Worm (Caenorhabditis elegans) whole organism, L3 larva: ENCODE data around the gene Y38E10A.1.

Experiments
- ZK546.5 ChIP-seq: sonication (generic microtip); optimal IDR thresholded peaks from 2 replicates; lab custom pipeline; 2017; ENCODE audit warnings: missing biosample characterization, missing genetic modification characterization
- aly-2 ChIP-seq: fragments of 150-350 bp; optimal IDR thresholded peaks from 2 replicates; lab custom pipeline; 2014; ENCODE audit warnings: missing biosample characterization, missing genetic modification characterization
- ama-1 ChIP-seq: fragments of 150-350 bp; optimal IDR thresholded peaks from 2 replicates; lab custom pipeline; 2018
- ceh-28 ChIP-seq: fragments of 150-350 bp; optimal IDR thresholded peaks from 2 replicates; lab custom pipeline; 2014; ENCODE audit warnings: missing biosample characterization, missing genetic modification reagents, missing genetic modification characterization
- ceh-82 ChIP-seq: fragments of 150-350 bp; optimal IDR thresholded peaks from 2 replicates; lab custom pipeline; 2014; ENCODE audit warnings: missing biosample characterization, missing genetic modification characterization
- ceh-9 ChIP-seq: sonication (generic microtip); optimal IDR thresholded peaks from 2 replicates; lab custom pipeline; 2018; ENCODE audit warnings: missing biosample characterization, missing genetic modification characterization
- daf-12 ChIP-seq: fragments of 150-350 bp; optimal IDR thresholded peaks from 2 replicates; lab custom pipeline; 2014; ENCODE audit warnings: missing biosample characterization, missing genetic modification reagents, missing genetic modification characterization
- egl-27 ChIP-seq: sonication (generic microtip); optimal IDR thresholded peaks from 4 replicates; lab custom pipeline; 2017; ENCODE audit warnings: missing biosample characterization, missing genetic modification reagents, missing genetic modification characterization
- egl-5 ChIP-seq: fragments of 150-350 bp; optimal IDR thresholded peaks from 2 replicates; lab custom pipeline; 2017; ENCODE audit warnings: missing biosample characterization, missing genetic modification reagents, missing genetic modification characterization, inconsistent platforms
- elt-1 ChIP-seq: fragments of 150-350 bp; optimal IDR thresholded peaks from 2 replicates; lab custom pipeline; 2014; ENCODE audit warnings: missing biosample characterization, missing genetic modification characterization
- elt-2 ChIP-seq: sonication (generic microtip); optimal IDR thresholded peaks from 2 replicates; lab custom pipeline; 2016; ENCODE audit warnings: missing genetic modification reagents, mild to moderate bottlenecking, missing genetic modification characterization, missing compliant biosample characterization
- elt-3 ChIP-seq, 3 experiments: fragments of 150-350 bp in 1 of 3; sonication (generic microtip) in 2 of 3; optimal IDR thresholded peaks; 2 replicates in 2 of 3; 4 replicates in 1 of 3; lab custom pipeline; 2014 to 2017; ENCODE audit warnings: missing biosample characterization in 3 of 3, missing genetic modification characterization in 3 of 3
- eor-1 ChIP-seq, 2 experiments: fragments of 150-350 bp; optimal IDR thresholded peaks; 2 replicates each; lab custom pipeline; 2014 to 2018; ENCODE audit warnings: missing biosample characterization in 2 of 2, missing genetic modification characterization in 2 of 2
- hmg-11 ChIP-seq: sonication (generic microtip); optimal IDR thresholded peaks from 2 replicates; lab custom pipeline; 2016; ENCODE audit warnings: missing genetic modification characterization, missing compliant biosample characterization
- jun-1 ChIP-seq: fragments of 150-350 bp; optimal IDR thresholded peaks from 2 replicates; lab custom pipeline; 2014; ENCODE audit warnings: missing biosample characterization, missing genetic modification reagents, missing genetic modification characterization
- lsy-12 ChIP-seq: sonication (generic microtip); optimal IDR thresholded peaks from 2 replicates; lab custom pipeline; 2016; ENCODE audit warnings: mild to moderate bottlenecking, missing genetic modification characterization, missing compliant biosample characterization
- mdl-1 ChIP-seq: fragments of 150-350 bp; optimal IDR thresholded peaks from 2 replicates; lab custom pipeline; 2014; ENCODE audit warnings: missing biosample characterization, missing genetic modification characterization
- mml-1 ChIP-seq: fragments of 150-350 bp; sonication (generic microtip); optimal IDR thresholded peaks from 3 replicates; lab custom pipeline; 2014; ENCODE audit warnings: missing biosample characterization, missing genetic modification characterization
- nhr-11 ChIP-seq: fragments of 150-350 bp; optimal IDR thresholded peaks from 2 replicates; lab custom pipeline; 2014; ENCODE audit warnings: missing biosample characterization, missing genetic modification characterization
- nhr-12 ChIP-seq: fragments of 150-350 bp; optimal IDR thresholded peaks from 2 replicates; lab custom pipeline; 2014; ENCODE audit warnings: missing biosample characterization, missing genetic modification characterization
- nhr-23 ChIP-seq: fragments of 150-350 bp; optimal IDR thresholded peaks from 2 replicates; lab custom pipeline; 2014; ENCODE audit warnings: missing biosample characterization, missing genetic modification reagents, missing genetic modification characterization
- nhr-25 ChIP-seq: sonication (generic microtip); optimal IDR thresholded peaks from 2 replicates; lab custom pipeline; 2017; ENCODE audit warnings: missing biosample characterization, missing genetic modification characterization
- nhr-28 ChIP-seq: fragments of 150-350 bp; optimal IDR thresholded peaks from 2 replicates; lab custom pipeline; 2014; ENCODE audit warnings: missing biosample characterization, missing genetic modification characterization
- nhr-43 ChIP-seq: sonication (generic microtip); optimal IDR thresholded peaks from 2 replicates; lab custom pipeline; 2016; ENCODE audit warnings: mild to moderate bottlenecking, missing genetic modification characterization, missing compliant biosample characterization; ENCODE audit not compliant: poor library complexity, severe bottlenecking
- nhr-67 ChIP-seq: fragments of 150-350 bp; optimal IDR thresholded peaks from 2 replicates; lab custom pipeline; 2014; ENCODE audit warnings: missing biosample characterization, missing genetic modification characterization
- nhr-77 ChIP-seq: fragments of 150-350 bp; optimal IDR thresholded peaks from 2 replicates; lab custom pipeline; 2014; ENCODE audit warnings: missing biosample characterization, missing genetic modification characterization
- pha-4 ChIP-seq: fragments of 150-350 bp; optimal IDR thresholded peaks from 2 replicates; lab custom pipeline; 2014; ENCODE audit warnings: missing biosample characterization, missing genetic modification reagents, missing genetic modification characterization
- unc-39 ChIP-seq: sonication (generic microtip); optimal IDR thresholded peaks from 4 replicates; lab custom pipeline; 2017; ENCODE audit warnings: missing biosample characterization, missing genetic modification characterization
- zag-1 ChIP-seq: fragments of 150-350 bp; optimal IDR thresholded peaks from 2 replicates; lab custom pipeline; 2014; ENCODE audit warnings: missing biosample characterization, missing genetic modification characterization
- ztf-11 ChIP-seq: fragments of 150-350 bp; optimal IDR thresholded peaks from 2 replicates; lab custom pipeline; 2014; ENCODE audit warnings: missing biosample characterization, missing genetic modification characterization
- ztf-4 ChIP-seq: fragments of 150-350 bp; optimal IDR thresholded peaks from 2 replicates; lab custom pipeline; 2014; ENCODE audit warnings: missing biosample characterization, missing genetic modification characterization

Gene Y38E10A.1

DNA sequence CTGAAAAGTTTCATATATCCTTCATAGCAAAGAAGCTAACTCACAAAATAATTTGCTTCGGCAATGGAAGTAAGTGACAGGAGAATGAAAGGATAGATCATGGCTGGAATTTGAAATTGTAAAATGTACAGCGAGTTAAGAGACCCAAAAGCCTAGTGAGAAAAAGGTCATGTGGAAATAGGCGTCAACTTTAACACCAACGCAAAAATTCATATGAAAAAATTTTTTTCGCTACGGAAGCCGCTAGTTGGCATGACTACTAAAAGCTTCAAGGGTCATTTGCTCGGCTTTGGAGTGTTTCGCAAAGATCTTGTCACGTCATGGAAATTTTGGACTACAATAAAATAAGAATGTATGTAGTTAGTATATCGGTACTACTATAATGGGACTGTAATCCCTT is at the start of gene Y38E10A.1:
TSS of gene Y38E10A.1 (minus strand) at position 101 of the 400 bp plus-strand sequence.
- TF ChIP-seq mdl-1 (tag; lab: Kevin White, UChicago): no peak
- TF ChIP-seq nhr-28 (tag; lab: Kevin White, UChicago): no peak
- no peak for TF ChIP-seq ceh-28
- TF ChIP-seq nhr-77 (tag; lab: Kevin White, UChicago): no peak
- TF ChIP-seq nhr-43 (tag; lab: Kevin White, UChicago): no peak
- no peak for TF ChIP-seq ztf-11 (tag; lab: Kevin White, UChicago)
- no peak for TF ChIP-seq nhr-67 (tag; lab: Kevin White, UChicago)

DNA sequence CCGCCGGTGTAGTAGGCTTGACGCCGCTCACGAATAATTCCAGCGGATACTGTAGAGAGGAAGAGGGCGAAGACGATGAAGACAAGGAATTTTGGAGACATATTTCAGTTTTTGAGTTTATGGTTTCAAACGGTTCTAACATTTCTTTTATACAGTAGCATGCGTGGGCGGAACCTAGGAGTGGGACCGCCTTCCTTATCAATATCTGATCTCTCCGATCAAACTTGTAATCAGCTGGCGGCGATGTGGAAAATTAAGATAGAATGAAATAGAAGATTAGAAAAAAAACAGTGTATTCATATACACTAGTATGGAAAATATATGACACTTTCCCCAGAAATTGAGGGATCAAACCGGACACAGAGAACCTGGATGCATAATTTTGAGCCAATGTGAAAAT is 48.9 kb upstream of the Y38E10A.1 start, which contains the start of gene nspe-2:
TSS of gene nspe-2 (minus strand) at position 101 of the 400 bp plus-strand sequence.
- TF ChIP-seq mml-1 (tag; lab: Kevin White, UChicago): no peak
- no peak for TF ChIP-seq daf-12 (tag; lab: Kevin White, UChicago)

DNA sequence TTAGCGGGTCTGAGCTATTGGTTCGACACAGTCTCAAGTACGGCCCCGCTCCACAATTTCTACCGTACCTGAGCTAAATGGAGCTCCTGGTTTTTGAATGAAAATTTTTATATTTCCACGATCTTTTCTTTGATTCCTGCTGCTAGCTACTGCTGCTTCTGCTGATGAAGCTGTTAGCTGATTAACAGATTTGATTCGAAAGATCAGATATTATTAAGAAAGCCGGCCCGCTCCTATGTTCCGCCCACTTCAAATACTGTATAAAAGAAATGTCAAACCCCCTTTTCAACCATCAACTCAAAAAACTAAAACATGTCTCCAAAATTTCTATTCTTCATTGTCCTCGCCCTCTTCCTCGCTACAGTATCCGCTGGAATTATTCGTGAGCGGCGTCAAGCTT is 47.2 kb upstream of the Y38E10A.1 start, which contains the start of gene nspe-3:
TSS of gene nspe-3 (plus strand) at position 301 of the 400 bp plus-strand sequence.
- no peak for TF ChIP-seq hmg-11
- TF ChIP-seq nhr-28 (tag; lab: Kevin White, UChicago): no peak
- TF ChIP-seq zag-1: no peak
- TF ChIP-seq ama-1: no peak
- TF ChIP-seq ceh-82 (tag; lab: Kevin White, UChicago): no peak
- TF ChIP-seq eor-1 (tag; optimal IDR thresholded peaks at IDR 0.05; lab: Kevin White, UChicago): no peak
- TF ChIP-seq elt-3 (tag; optimal IDR thresholded peaks at IDR 0.05; lab: Kevin White, UChicago): no peak
- no peak for TF ChIP-seq nhr-77 (tag; lab: Kevin White, UChicago)
- no peak for TF ChIP-seq pha-4 (tag; lab: Kevin White, UChicago)
- TF ChIP-seq ztf-4 (tag; lab: Kevin White, UChicago): no peak
- TF ChIP-seq nhr-43 (tag; lab: Kevin White, UChicago): no peak
- TF ChIP-seq nhr-25: no peak
- TF ChIP-seq aly-2: no peak
- no peak for TF ChIP-seq nhr-67 (tag; lab: Kevin White, UChicago)
- TF ChIP-seq nhr-12 (tag; lab: Kevin White, UChicago): no peak
- TF ChIP-seq unc-39: no peak
- no peak for TF ChIP-seq elt-1 (tag; lab: Kevin White, UChicago)
- TF ChIP-seq, all 47 proteins: peak for 0

- no peak for TF ChIP-seq hmg-11
- no peak for TF ChIP-seq nhr-43 (tag; lab: Kevin White, UChicago)
- TF ChIP-seq lsy-12 (tag; lab: Kevin White, UChicago): no peak
- no peak for TF ChIP-seq egl-27
- TF ChIP-seq ceh-82 (tag; lab: Kevin White, UChicago): no peak
- no peak for TF ChIP-seq elt-2
- no peak for TF ChIP-seq nhr-11
- TF ChIP-seq nhr-77 (tag; lab: Kevin White, UChicago): no peak
- no peak for TF ChIP-seq ZK546.5 (tag; lab: Kevin White, UChicago)
- no peak for TF ChIP-seq nhr-67 (tag; lab: Kevin White, UChicago)
- no peak for TF ChIP-seq jun-1 (tag; lab: Kevin White, UChicago)
- TF ChIP-seq ceh-9 (tag; lab: Kevin White, UChicago): no peak
These were observed 45.7 kb upstream of the Y38E10A.1 start, which contains the start of gene nspe-6 for ce11 chrII:12616081-12616480. Gene nspe-6, minus strand, starts transcription at chrII:12616181.

DNA sequence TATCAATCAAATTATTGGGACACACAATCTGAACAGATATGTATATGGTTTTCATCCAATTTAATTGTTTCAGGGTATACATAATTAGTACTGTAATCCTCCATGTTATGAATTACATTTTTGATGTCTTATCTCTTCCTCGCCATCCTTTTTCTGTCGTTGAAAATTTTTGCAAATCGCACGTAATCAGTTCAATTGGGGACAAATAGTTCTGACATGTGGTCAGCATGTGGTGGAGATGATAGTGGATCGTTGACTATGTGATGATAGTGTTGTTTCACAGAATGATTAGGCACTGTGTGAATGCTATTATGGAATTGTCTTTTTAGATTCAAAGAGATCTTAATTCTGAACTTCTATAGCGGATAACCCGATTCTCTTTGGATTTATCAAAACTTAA is 45.0 kb upstream of the Y38E10A.1 start:
- TF ChIP-seq elt-1 (tag; lab: Kevin White, UChicago): no peak
- TF ChIP-seq nhr-23: peak; percentile 42
- TF ChIP-seq egl-5 (tag; lab: Kevin White, UChicago): no peak
- TF ChIP-seq nhr-43 (tag; lab: Kevin White, UChicago): peak; percentile 91
- no peak for TF ChIP-seq elt-3 (tag; optimal IDR thresholded peaks at IDR 0.05; lab: Kevin White, UChicago)

- no peak for TF ChIP-seq egl-27
- TF ChIP-seq nhr-43 (tag; lab: Kevin White, UChicago): no peak
- TF ChIP-seq pha-4 (tag; lab: Kevin White, UChicago): no peak
- TF ChIP-seq lsy-12 (tag; lab: Kevin White, UChicago): no peak
- no peak for TF ChIP-seq mml-1 (tag; lab: Kevin White, UChicago)
These were observed 41.8 kb upstream of the Y38E10A.1 start, which contains the start of gene nspe-4 for ce11 chrII:12612218-12612617. Gene nspe-4, plus strand, starts transcription at chrII:12612518.
